Worm (Caenorhabditis elegans) whole organism, young adult: ENCODE results near the gene Y102F5A.1.

Source experiments
- B0261.1 ChIP-seq: sonication (generic microtip); optimal IDR thresholded peaks from 2 replicates; lab custom pipeline; 2016; ENCODE audit warnings: mild to moderate bottlenecking, missing genetic modification characterization, moderate library complexity, missing compliant biosample characterization
- T07F8.4 ChIP-seq: sonication (generic microtip); optimal IDR thresholded peaks from 2 replicates; lab custom pipeline; 2016; ENCODE audit warnings: mild to moderate bottlenecking, missing genetic modification characterization, moderate library complexity, missing compliant biosample characterization
- bed-2 ChIP-seq: fragments of 200-800 bp; sonication (Bioruptor generic); IDR thresholded peaks from 2 replicates; pipeline ENCODE4 v1.3.6; 2022; ENCODE audit warnings: missing genetic modification reagents, missing genetic modification characterization, missing compliant biosample characterization
- cebp-2 ChIP-seq: fragments of 200-800 bp; sonication (Bioruptor generic); IDR thresholded peaks from 2 replicates; pipeline ENCODE4 v1.3.6; 2022; ENCODE audit warnings: missing genetic modification characterization, missing compliant biosample characterization
- ceh-91 ChIP-seq: fragments of 200-800 bp; sonication (Bioruptor generic); IDR thresholded peaks from 2 replicates; pipeline ENCODE4 v1.3.6; 2022; ENCODE audit warnings: missing genetic modification reagents, missing genetic modification characterization, missing compliant biosample characterization
- gei-17 ChIP-seq: fragments of 200-800 bp; sonication (Bioruptor generic); optimal IDR thresholded peaks from 2 replicates; lab custom pipeline; 2018; ENCODE audit warnings: mild to moderate bottlenecking, missing genetic modification characterization, missing compliant biosample characterization
- nhr-120 ChIP-seq: fragments of 200-800 bp; sonication (Bioruptor generic); IDR thresholded peaks from 2 replicates; pipeline ENCODE4 v1.3.6; 2022; ENCODE audit warnings: missing genetic modification characterization, missing compliant biosample characterization

ce11 chrX:11816825-11817224 is 32.7 kb upstream of the Y102F5A.1 start:
- TF ChIP-seq B0261.1 (tag; lab: Kevin White, UChicago) (no peak), T07F8.4 (tag; lab: Kevin White, UChicago) (no peak), nhr-120 (GFP tag; lab: Robert Waterston, UW) (no peak), gei-17 (GFP tag; lab: Kevin White, UChicago) (no peak), bed-2 (GFP tag; lab: Robert Waterston, UW) (no peak), cebp-2 (GFP tag; lab: Robert Waterston, UW) (no peak), ceh-91 (GFP tag; lab: Robert Waterston, UW) (no peak)
